Fruit fly (Drosophila melanogaster) whole organism, embryonic: ENCODE measurements around the gene twr.

Experiments used
- CG1024 ChIP-seq: fragments of 200-800 bp; sonication (Bioruptor generic); IDR thresholded peaks from 2 replicates; pipeline ENCODE4 v1.3.6; 2022; ENCODE audit warnings: missing biosample characterization, missing genetic modification characterization
- CG11695 ChIP-seq: fragments of 200-800 bp; sonication (Bioruptor generic); IDR thresholded peaks from 3 replicates; pipeline ENCODE4 v1.3.6; 2022; ENCODE audit warnings: missing biosample characterization, missing genetic modification characterization
- CG12236 ChIP-seq: fragments of 200-800 bp; sonication (Bioruptor generic); optimal IDR thresholded peaks from 2 replicates; lab custom pipeline; 2016; ENCODE audit warnings: missing biosample characterization, missing genetic modification characterization
- CG13775 ChIP-seq: fragments of 200-800 bp; sonication (Bioruptor generic); optimal IDR thresholded peaks from 3 replicates; lab custom pipeline; 2017; ENCODE audit warnings: missing biosample characterization, mild to moderate bottlenecking, missing genetic modification characterization
- CG14050 ChIP-seq: fragments of 200-800 bp; sonication (Bioruptor generic); IDR thresholded peaks from 3 replicates; pipeline ENCODE4 v1.3.6; 2022; ENCODE audit warnings: missing biosample characterization, missing genetic modification characterization
- CG14667 ChIP-seq: fragments of 200-800 bp; sonication (Bioruptor generic); IDR thresholded peaks from 2 replicates; pipeline ENCODE4 v1.3.6; 2022; ENCODE audit warnings: missing biosample characterization, missing genetic modification characterization
- CG1647 ChIP-seq: fragments of 200-800 bp; sonication (Bioruptor generic); optimal IDR thresholded peaks from 3 replicates; lab custom pipeline; 2016; ENCODE audit warnings: missing biosample characterization, missing genetic modification characterization
- CG16815 ChIP-seq: fragments of 200-800 bp; sonication (Bioruptor generic); optimal IDR thresholded peaks from 3 replicates; lab custom pipeline; 2017; ENCODE audit warnings: missing biosample characterization, mild to moderate bottlenecking, missing genetic modification characterization
- CG16863 ChIP-seq: fragments of 200-800 bp; sonication (Bioruptor generic); optimal IDR thresholded peaks from 3 replicates; lab custom pipeline; 2016; ENCODE audit warnings: missing biosample characterization, missing genetic modification characterization
- CG17612 ChIP-seq: fragments of 200-800 bp; sonication (Bioruptor generic); IDR thresholded peaks from 2 replicates; pipeline ENCODE4 v1.3.6; 2022; ENCODE audit warnings: missing biosample characterization, missing genetic modification characterization
- CG17829 ChIP-seq: fragments of 200-800 bp; optimal IDR thresholded peaks from 2 replicates; lab custom pipeline; 2019; ENCODE audit warnings: missing biosample characterization, mild to moderate bottlenecking, missing genetic modification characterization, moderate library complexity
- CG17912 ChIP-seq: fragments of 200-800 bp; sonication (Bioruptor generic); optimal IDR thresholded peaks from 2 replicates; lab custom pipeline; 2018; ENCODE audit warnings: missing biosample characterization, mild to moderate bottlenecking, missing genetic modification characterization
- CG1792 ChIP-seq: fragments of 200-800 bp; sonication (Bioruptor generic); optimal IDR thresholded peaks from 2 replicates; lab custom pipeline; 2016; ENCODE audit warnings: missing biosample characterization, missing genetic modification characterization
- CG2120 ChIP-seq: fragments of 200-800 bp; sonication (Bioruptor generic); optimal IDR thresholded peaks from 3 replicates; lab custom pipeline; 2016; ENCODE audit warnings: missing biosample characterization, missing genetic modification characterization
- CG2712 ChIP-seq: fragments of 200-800 bp; optimal IDR thresholded peaks from 3 replicates; lab custom pipeline; 2019; ENCODE audit warnings: missing biosample characterization, mild to moderate bottlenecking, missing genetic modification characterization, moderate library complexity
- CG2889 ChIP-seq: fragments of 200-800 bp; sonication (Bioruptor generic); IDR thresholded peaks from 3 replicates; pipeline ENCODE4 v1.3.6; 2022; ENCODE audit warnings: missing biosample characterization, missing genetic modification characterization
- CG3065 ChIP-seq: fragments of 200-800 bp; sonication (Bioruptor generic); optimal IDR thresholded peaks from 2 replicates; lab custom pipeline; 2016; ENCODE audit warnings: missing biosample characterization, missing genetic modification characterization
- CG3726 ChIP-seq: fragments of 200-800 bp; sonication (Bioruptor generic); IDR thresholded peaks from 3 replicates; pipeline ENCODE4, ENCODE4 v1.3.6; 2022; ENCODE audit warnings: missing biosample characterization, missing genetic modification characterization
- CG43689 ChIP-seq: fragments of 200-800 bp; sonication (Bioruptor generic); IDR thresholded peaks from 2 replicates; pipeline ENCODE4 v1.3.6; 2022; ENCODE audit warnings: missing biosample characterization, missing genetic modification characterization
- CG4617 ChIP-seq: fragments of 200-800 bp; sonication (Bioruptor generic); optimal IDR thresholded peaks from 3 replicates; lab custom pipeline; 2016; ENCODE audit warnings: missing biosample characterization, missing genetic modification characterization, borderline replicate concordance
- CG6683 ChIP-seq: fragments of 200-800 bp; sonication (Bioruptor generic); optimal IDR thresholded peaks from 2 replicates; lab custom pipeline; 2017; ENCODE audit warnings: missing biosample characterization, mild to moderate bottlenecking, missing genetic modification characterization, missing genetic modification reagents
- CG6689 ChIP-seq: fragments of 200-800 bp; sonication (Bioruptor generic); IDR thresholded peaks from 2 replicates; pipeline ENCODE4 v1.3.6; 2022; ENCODE audit warnings: missing biosample characterization, missing genetic modification characterization
- CG6813 ChIP-seq: fragments of 200-800 bp; sonication (Bioruptor generic); optimal IDR thresholded peaks from 2 replicates; lab custom pipeline; 2017; ENCODE audit warnings: missing biosample characterization, missing genetic modification characterization, mild to moderate bottlenecking, moderate library complexity, missing genetic modification reagents
- CG8924 ChIP-seq: fragments of 200-800 bp; optimal IDR thresholded peaks from 3 replicates; lab custom pipeline; 2019; ENCODE audit warnings: missing biosample characterization, mild to moderate bottlenecking, missing genetic modification characterization, moderate library complexity
- CG8944 ChIP-seq: fragments of 200-800 bp; sonication (Bioruptor generic); optimal IDR thresholded peaks from 3 replicates; lab custom pipeline; 2016; ENCODE audit warnings: missing biosample characterization, missing genetic modification characterization
- CG9797 ChIP-seq: fragments of 200-800 bp; sonication (Bioruptor generic); optimal IDR thresholded peaks from 3 replicates; lab custom pipeline; 2018; ENCODE audit warnings: missing biosample characterization, mild to moderate bottlenecking, missing genetic modification characterization
- CG9932 ChIP-seq: fragments of 200-800 bp; sonication (Bioruptor generic); IDR thresholded peaks from 2 replicates; pipeline ENCODE4 v1.3.6; 2022; ENCODE audit warnings: missing biosample characterization, missing genetic modification characterization
- Camta ChIP-seq: fragments of 200-800 bp; sonication (Bioruptor generic); optimal IDR thresholded peaks from 2 replicates; lab custom pipeline; 2016; ENCODE audit warnings: missing biosample characterization, missing genetic modification characterization
- CkIIα-i1 ChIP-seq: fragments of 200-800 bp; sonication (Bioruptor generic); IDR thresholded peaks from 2 replicates; pipeline ENCODE4 v1.3.6; 2022; ENCODE audit warnings: missing biosample characterization, missing genetic modification characterization
- Dip3 ChIP-seq: fragments of 200-800 bp; sonication (Bioruptor generic); optimal IDR thresholded peaks from 3 replicates; lab custom pipeline; 2016; ENCODE audit warnings: missing biosample characterization, missing genetic modification characterization
- Dll ChIP-seq: fragments of 200-800 bp; sonication (Bioruptor generic); IDR thresholded peaks from 4 replicates; pipeline ENCODE4 v1.3.6; 2022; ENCODE audit warnings: missing biosample characterization, missing genetic modification characterization; ENCODE audit not compliant: partially characterized antibody
- Dref ChIP-seq: fragments of 200-800 bp; sonication (Bioruptor generic); IDR thresholded peaks from 2 replicates; pipeline ENCODE4 v1.3.6; 2022; ENCODE audit warnings: missing biosample characterization, missing genetic modification characterization
- HHEX ChIP-seq: fragments of 200-800 bp; sonication (Bioruptor generic); optimal IDR thresholded peaks from 3 replicates; lab custom pipeline; 2017; ENCODE audit warnings: missing biosample characterization, mild to moderate bottlenecking, missing genetic modification characterization, missing genetic modification reagents
- Hand ChIP-seq: fragments of 200-800 bp; sonication (Bioruptor generic); optimal IDR thresholded peaks from 2 replicates; lab custom pipeline; 2017; ENCODE audit warnings: mild to moderate bottlenecking, missing biosample characterization, missing genetic modification reagents, missing genetic modification characterization
- Hmx ChIP-seq: fragments of 200-800 bp; sonication (Bioruptor generic); optimal IDR thresholded peaks from 2 replicates; lab custom pipeline; 2016; ENCODE audit warnings: missing biosample characterization, missing genetic modification characterization
- Kr ChIP-seq: fragments of 200-800 bp; sonication (Bioruptor generic); optimal IDR thresholded peaks from 2 replicates; lab custom pipeline; 2017; ENCODE audit warnings: missing biosample characterization, mild to moderate bottlenecking, missing genetic modification characterization
- Mes4 ChIP-seq: fragments of 200-800 bp; sonication (Bioruptor generic); optimal IDR thresholded peaks from 2 replicates; lab custom pipeline; 2016; ENCODE audit warnings: missing biosample characterization, missing genetic modification characterization
- NC2β ChIP-seq: fragments of 200-800 bp; sonication (Bioruptor generic); optimal IDR thresholded peaks from 2 replicates; lab custom pipeline; 2016; ENCODE audit warnings: missing biosample characterization, missing genetic modification characterization
- Neu2 ChIP-seq: fragments of 200-800 bp; sonication (Bioruptor generic); optimal IDR thresholded peaks from 3 replicates; lab custom pipeline; 2016; ENCODE audit warnings: missing biosample characterization, missing genetic modification characterization, borderline replicate concordance
- crp ChIP-seq, 2 experiments: fragments of 200-800 bp; sonication (Bioruptor generic); optimal IDR thresholded peaks; 2 replicates in 1 of 2; 3 replicates in 1 of 2; lab custom pipeline; 2017; ENCODE audit warnings: missing biosample characterization in 2 of 2, missing genetic modification characterization in 2 of 2, mild to moderate bottlenecking in 1 of 2, moderate library complexity in 1 of 2
- dati ChIP-seq: fragments of 200-800 bp; sonication (Bioruptor generic); IDR thresholded peaks from 2 replicates; pipeline ENCODE4 v1.3.6; 2022; ENCODE audit warnings: missing biosample characterization, missing genetic modification characterization
- grau ChIP-seq: fragments of 200-800 bp; optimal IDR thresholded peaks from 3 replicates; lab custom pipeline; 2019; ENCODE audit warnings: missing biosample characterization, mild to moderate bottlenecking, missing genetic modification characterization, moderate library complexity
- grn ChIP-seq: fragments of 200-800 bp; sonication (Bioruptor generic); optimal IDR thresholded peaks from 3 replicates; lab custom pipeline; 2017; ENCODE audit warnings: missing biosample characterization, missing genetic modification characterization
- gt ChIP-seq: fragments of 200-800 bp; sonication (Bioruptor generic); IDR thresholded peaks from 2 replicates; pipeline ENCODE4 v1.3.6; 2022; ENCODE audit warnings: missing biosample characterization, missing genetic modification characterization
- hb ChIP-seq: fragments of 200-800 bp; sonication (Bioruptor generic); IDR thresholded peaks from 3 replicates; pipeline ENCODE4 v1.3.6; 2022; ENCODE audit warnings: missing biosample characterization, missing genetic modification characterization; ENCODE audit not compliant: partially characterized antibody
- hth ChIP-seq: fragments of >200 bp; optimal IDR thresholded peaks from 2 replicates; lab custom pipeline; 2017; ENCODE audit warnings: inconsistent platforms
- insv ChIP-seq, 2 experiments: fragments of 200-800 bp; sonication (Bioruptor generic); optimal IDR thresholded peaks; 3 replicates each; lab custom pipeline; 2016 to 2018; ENCODE audit warnings: missing biosample characterization in 2 of 2, missing genetic modification characterization in 2 of 2
- kay ChIP-seq: fragments of 200-800 bp; sonication (Bioruptor generic); optimal IDR thresholded peaks from 2 replicates; lab custom pipeline; 2016; ENCODE audit warnings: missing biosample characterization, missing genetic modification characterization
- ken ChIP-seq: fragments of 200-800 bp; sonication (Bioruptor generic); IDR thresholded peaks from 3 replicates; pipeline ENCODE4 v1.3.6; 2022; ENCODE audit warnings: missing biosample characterization, missing genetic modification characterization
- klu ChIP-seq: fragments of 200-800 bp; sonication (Bioruptor generic); IDR thresholded peaks from 2 replicates; pipeline ENCODE4 v1.3.6; 2022; ENCODE audit warnings: missing biosample characterization, missing genetic modification characterization
- shn ChIP-seq: fragments of 200-800 bp; sonication (Bioruptor generic); optimal IDR thresholded peaks from 3 replicates; lab custom pipeline; 2016; ENCODE audit warnings: missing biosample characterization, missing genetic modification characterization
- sug ChIP-seq: fragments of 200-800 bp; optimal IDR thresholded peaks from 2 replicates; lab custom pipeline; 2019; ENCODE audit warnings: missing biosample characterization, mild to moderate bottlenecking, missing genetic modification characterization, moderate library complexity
- ttk ChIP-seq: fragments of 200-800 bp; sonication (Bioruptor generic); IDR thresholded peaks from 2 replicates; pipeline ENCODE4 v2.1.2; 2022; ENCODE audit warnings: missing biosample characterization, missing genetic modification characterization

twr gene

dm6 chr3R:6667245-6667644, 9.6 kb downstream of the twr start (continued):
- TF ChIP-seq CG2120 (GFP tag; lab: Kevin White, UChicago): no peak
- no peak for TF ChIP-seq ken (GFP tag; lab: Robert Waterston, UW)
- TF ChIP-seq grau (tag; lab: Kevin White, UChicago): no peak
- TF ChIP-seq CG17912 (GFP tag; lab: Kevin White, UChicago): no peak
- no peak for TF ChIP-seq CG14050 (GFP tag; lab: Robert Waterston, UW)
- no peak for TF ChIP-seq CG13775 (GFP tag; lab: Kevin White, UChicago)
- no peak for TF ChIP-seq CG16815 (GFP tag; lab: Kevin White, UChicago)
- no peak for TF ChIP-seq dati (GFP tag; lab: Robert Waterston, UW)
- no peak for TF ChIP-seq shn (GFP tag; lab: Kevin White, UChicago)
- no peak for TF ChIP-seq CG9932 (GFP tag; lab: Robert Waterston, UW)
- TF ChIP-seq CkIIα-i1 (GFP tag; lab: Robert Waterston, UW): no peak
- no peak for TF ChIP-seq crp (GFP tag; optimal IDR thresholded peaks at IDR 0.05; lab: Kevin White, UChicago)
- no peak for TF ChIP-seq Mes4 (GFP tag; lab: Kevin White, UChicago)
- peak; percentile 79 for TF ChIP-seq grn (GFP tag; lab: Kevin White, UChicago)
- TF ChIP-seq ttk (GFP tag; lab: Robert Waterston, UW): no peak
- TF ChIP-seq CG14667 (GFP tag; lab: Robert Waterston, UW): no peak
- no peak for TF ChIP-seq kay
- TF ChIP-seq CG3065 (GFP tag; lab: Kevin White, UChicago): no peak
- no peak for TF ChIP-seq CG6689 (GFP tag; lab: Robert Waterston, UW)
- peak; percentile 81 for TF ChIP-seq CG6813 (GFP tag; lab: Kevin White, UChicago)
- peak; percentile 17 for TF ChIP-seq HHEX (GFP tag; lab: Kevin White, UChicago)
- no peak for TF ChIP-seq CG1647 (GFP tag; lab: Kevin White, UChicago)
- TF ChIP-seq Dref: no peak
- no peak for TF ChIP-seq CG2889
- TF ChIP-seq CG11695 (GFP tag; lab: Robert Waterston, UW): no peak
- TF ChIP-seq CG1024: no peak
- TF ChIP-seq CG17829 (tag; lab: Kevin White, UChicago): peak; percentile 13
- TF ChIP-seq hb (GFP tag; lab: Robert Waterston, UW): no peak
- TF ChIP-seq CG4617: no peak
- TF ChIP-seq hth (lab: Kevin White, UChicago): no peak
- no peak for TF ChIP-seq sug (tag; lab: Kevin White, UChicago)
- TF ChIP-seq Dll (GFP tag; lab: Robert Waterston, UW): no peak
- TF ChIP-seq CG6683 (GFP tag; lab: Kevin White, UChicago): no peak
- TF ChIP-seq CG12236 (GFP tag; lab: Kevin White, UChicago): peak; percentile 68
- no peak for TF ChIP-seq Dip3 (GFP tag; lab: Kevin White, UChicago)
- no peak for TF ChIP-seq gt (GFP tag; lab: Robert Waterston, UW)
- peak; percentile 42 for TF ChIP-seq Camta (GFP tag; lab: Kevin White, UChicago)
- peak in 1 of 2 experiments; percentile 4 for TF ChIP-seq insv (GFP tag; optimal IDR thresholded peaks at IDR 0.05; lab: Kevin White, UChicago)
- TF ChIP-seq Kr (GFP tag; lab: Kevin White, UChicago): peak; percentile 87
- TF ChIP-seq NC2β (GFP tag; lab: Kevin White, UChicago): peak; percentile 55
- peak; percentile 90 for TF ChIP-seq Neu2 (GFP tag; lab: Kevin White, UChicago)
- TF ChIP-seq CG8924 (tag; lab: Kevin White, UChicago): peak; percentile 64
- TF ChIP-seq klu (GFP tag; lab: Robert Waterston, UW): no peak
- TF ChIP-seq CG1792 (GFP tag; lab: Kevin White, UChicago): no peak
- TF ChIP-seq CG8944: no peak
- no peak for TF ChIP-seq Hand (GFP tag; lab: Kevin White, UChicago)
- TF ChIP-seq CG43689 (GFP tag; lab: Robert Waterston, UW): no peak
- no peak for TF ChIP-seq CG3726 (GFP tag; lab: Robert Waterston, UW)
- peak; percentile 3 for TF ChIP-seq CG16863 (GFP tag; lab: Kevin White, UChicago)
- no peak for TF ChIP-seq Hmx (GFP tag; lab: Kevin White, UChicago)
- TF ChIP-seq CG9797 (GFP tag; lab: Kevin White, UChicago): no peak
- no peak for TF ChIP-seq CG17612 (GFP tag; lab: Robert Waterston, UW)
- TF ChIP-seq CG2712 (tag; lab: Kevin White, UChicago): peak; percentile 50
